Worm (Caenorhabditis elegans): Measurements from ENCODE around the gene F31E8.4.

ce11 chrII:6836762-6837566 lies 37.0 kb upstream of the F31E8.4 start:
- TF ChIP-seq fax-1 (tag; optimal IDR thresholded peaks at IDR 0.05), result no peak
- no peak for TF ChIP-seq pqm-1 (tag; optimal IDR thresholded peaks at IDR 0.05)
- TF ChIP-seq unc-55 (GFP tag; optimal IDR thresholded peaks at IDR 0.05), result no peak
- TF ChIP-seq ceh-18 (tag; optimal IDR thresholded peaks at IDR 0.05), result no peak
